Worm (Caenorhabditis elegans): Measurements from ENCODE around the gene T02E9.5.

Gene T02E9.5

DNA sequence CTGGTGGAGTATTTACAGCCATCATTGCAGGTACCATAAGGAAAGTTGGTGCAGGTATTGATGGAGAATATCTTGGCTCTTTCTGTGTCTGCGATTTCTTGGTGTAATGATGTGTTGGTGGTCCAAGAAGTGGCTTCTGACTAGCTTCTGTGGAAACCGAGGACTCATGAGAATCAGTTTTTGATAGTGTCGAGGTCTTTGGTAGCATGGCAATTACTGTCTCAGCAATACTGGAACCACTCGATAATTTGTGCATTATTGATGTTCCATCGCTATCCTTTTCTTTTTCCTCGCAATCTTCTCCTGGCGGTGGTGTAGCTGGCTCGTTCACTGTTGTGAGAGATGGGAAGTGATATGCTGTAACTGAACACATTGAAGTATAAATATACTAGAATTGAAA lies 21.5 kb downstream of the T02E9.5 start:
- TF ChIP-seq cebp-1 (GFP tag; IDR thresholded peaks at IDR 0.05) = no peak
- TF ChIP-seq cebp-1 (tag; optimal IDR thresholded peaks at IDR 0.05) = no peak
- no peak for TF ChIP-seq lin-40 (tag; optimal IDR thresholded peaks at IDR 0.05)
- TF ChIP-seq B0019.2 (GFP tag; conservative IDR thresholded peaks at IDR 0.05) = no peak

DNA sequence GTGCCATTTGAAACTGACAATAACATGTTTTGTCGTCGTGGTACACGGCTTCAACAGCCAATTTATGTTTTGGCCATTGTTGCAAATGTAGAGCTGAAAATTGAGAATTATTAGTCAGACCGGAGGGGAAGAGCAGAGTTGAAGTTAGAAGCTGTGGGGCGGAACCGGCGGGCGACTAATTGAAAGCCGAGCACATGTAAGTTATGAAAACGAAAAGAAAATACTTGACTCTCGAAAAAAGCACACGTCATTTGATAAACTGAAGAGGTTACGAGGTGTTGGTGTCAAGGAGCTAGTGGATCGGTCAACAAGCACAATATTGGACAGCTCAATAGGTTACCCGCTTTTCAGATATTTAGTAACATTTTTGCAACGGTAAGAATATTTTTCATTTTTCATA lies 24.1 kb downstream of the T02E9.5 start, which contains the start of gene dop-5:
Gene dop-5, minus strand, starts transcription at position 101 of the 400 bp plus-strand sequence.
- TF ChIP-seq rcor-1 (GFP tag; IDR thresholded peaks at IDR 0.05) (no peak), mel-28 (tag; optimal IDR thresholded peaks at IDR 0.05; ENCODE audit: borderline replicate concordance) (no peak), nfyb-1 (GFP tag; IDR thresholded peaks at IDR 0.05) (no peak), tbx-9 (tag; optimal IDR thresholded peaks at IDR 0.05; ENCODE audit: borderline replicate concordance) (no peak), repo-1 (tag; optimal IDR thresholded peaks at IDR 0.05) (no peak), attf-5 (GFP tag; optimal IDR thresholded peaks at IDR 0.05) (no peak), mxl-1 (tag; optimal IDR thresholded peaks at IDR 0.05) (no peak), K12H6.12 (tag; optimal IDR thresholded peaks at IDR 0.05) (no peak), ccch-3 (GFP tag; optimal IDR thresholded peaks at IDR 0.05) (no peak), lin-35 (GFP tag; optimal IDR thresholded peaks at IDR 0.05) (no peak), nhr-179 (tag; optimal IDR thresholded peaks at IDR 0.05) (no peak), D2030.7 (GFP tag; IDR thresholded peaks at IDR 0.05) (no peak)

DNA sequence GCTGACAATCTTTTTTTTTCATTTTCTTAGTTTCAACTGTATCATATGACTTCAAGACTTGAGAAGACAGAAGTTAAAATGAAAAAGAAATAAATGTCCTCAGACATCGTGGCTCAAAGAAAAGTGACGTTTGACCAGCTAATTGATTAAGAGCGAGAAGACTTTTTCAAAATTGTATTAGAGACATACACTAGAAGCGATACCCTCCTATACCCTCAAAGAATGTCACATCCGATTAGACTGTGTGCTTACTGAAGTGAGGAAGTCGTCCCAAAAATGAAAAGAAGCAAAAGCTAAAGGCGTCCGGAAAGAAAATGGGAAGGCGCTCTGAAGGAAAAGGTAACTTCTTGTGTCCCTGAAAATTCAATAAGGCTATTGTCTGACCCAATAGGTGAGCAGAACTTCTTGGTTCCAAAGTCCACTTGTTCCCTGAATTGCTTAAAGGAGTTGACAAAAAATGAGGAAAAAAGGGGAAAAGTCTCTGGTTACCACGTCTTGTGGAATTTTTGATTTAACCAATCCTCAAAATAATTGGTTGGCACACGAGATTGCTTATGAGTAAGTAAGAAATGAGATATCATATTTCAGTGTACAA lies 30.3 kb downstream of the T02E9.5 start:
- TF ChIP-seq akir-1 (GFP tag; optimal IDR thresholded peaks at IDR 0.05) (no peak), F57C9.4 (tag; optimal IDR thresholded peaks at IDR 0.05) (no peak), ekl-4 (GFP tag; IDR thresholded peaks at IDR 0.05) (no peak), Y53F4B.3 (GFP tag; IDR thresholded peaks at IDR 0.05) (no peak), attf-6 (GFP tag; IDR thresholded peaks at IDR 0.05) (no peak), snpc-4 (GFP tag; optimal IDR thresholded peaks at IDR 0.05) (no peak), snpc-4 (tag; optimal IDR thresholded peaks at IDR 0.05) (no peak), F23B12.7 (tag; optimal IDR thresholded peaks at IDR 0.05; ENCODE audit: insufficient read depth) (no peak), ceh-40 (GFP tag; IDR thresholded peaks at IDR 0.05) (no peak), somi-1 (GFP tag; optimal IDR thresholded peaks at IDR 0.05) (no peak), F57A8.1 (GFP tag; optimal IDR thresholded peaks at IDR 0.05) (no peak), nhr-120 (GFP tag; IDR thresholded peaks at IDR 0.05) (no peak), lin-54 (GFP tag; optimal IDR thresholded peaks at IDR 0.05) (no peak), nhr-80 (tag; optimal IDR thresholded peaks at IDR 0.05) (no peak), pha-4 (tag; optimal IDR thresholded peaks at IDR 0.05) (no peak), attf-5 (GFP tag; optimal IDR thresholded peaks at IDR 0.05) (no peak), gei-17 (GFP tag; optimal IDR thresholded peaks at IDR 0.05) (no peak), zfh-2 (GFP tag; conservative IDR thresholded peaks at IDR 0.05) (no peak), Y79H2A.3 (GFP tag; conservative IDR thresholded peaks at IDR 0.05) (no peak), madf-3 (GFP tag; IDR thresholded peaks at IDR 0.05) (no peak), egl-18 (GFP tag; IDR thresholded peaks at IDR 0.05) (no peak)

DNA sequence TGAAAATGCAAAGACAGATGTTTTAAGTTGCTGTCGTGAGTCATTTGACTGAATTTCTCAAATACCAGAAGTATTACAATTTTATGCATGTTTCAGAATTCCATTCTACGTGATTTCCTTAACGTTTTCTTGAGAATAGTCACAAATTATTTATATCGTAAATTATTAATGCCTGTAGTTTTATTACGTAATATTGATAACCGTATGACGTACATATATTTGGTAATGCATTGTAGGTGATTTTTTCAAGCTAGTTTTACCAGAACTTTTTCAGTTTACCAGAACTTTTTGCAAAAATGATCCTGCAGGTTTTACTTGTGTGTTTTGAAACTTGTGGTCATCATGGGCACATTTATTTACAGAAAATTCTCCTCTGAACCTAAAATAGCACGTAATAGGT lies 31.9 kb downstream of the T02E9.5 start:
- TF ChIP-seq Y56A3A.18 (GFP tag; IDR thresholded peaks at IDR 0.05) (no peak), hrde-1 (tag; optimal IDR thresholded peaks at IDR 0.05; ENCODE audit: borderline replicate concordance) (no peak), egl-18 (GFP tag; IDR thresholded peaks at IDR 0.05) (no peak)

All from whole organism, young adult.